Fruit fly (Drosophila melanogaster) whole organism, embryonic: Measurements from ENCODE around the gene CG2021.

Experiments used
- CG10209 ChIP-seq: fragments of 200-800 bp; sonication (Bioruptor generic); optimal IDR thresholded peaks from 3 replicates; lab custom pipeline; 2017; ENCODE audit warnings: missing biosample characterization, mild to moderate bottlenecking, missing genetic modification characterization, missing genetic modification reagents
- CG11093 ChIP-seq: fragments of 200-800 bp; sonication (Bioruptor generic); IDR thresholded peaks from 3 replicates; pipeline ENCODE4 v1.3.6; 2022; ENCODE audit warnings: missing biosample characterization, missing genetic modification characterization
- CG11560 ChIP-seq: fragments of 200-800 bp; sonication (Bioruptor generic); IDR thresholded peaks from 3 replicates; pipeline ENCODE4 v1.3.6; 2022; ENCODE audit warnings: missing biosample characterization, missing genetic modification characterization
- CG12659 ChIP-seq: fragments of 200-800 bp; sonication (Bioruptor generic); optimal IDR thresholded peaks from 3 replicates; lab custom pipeline; 2017; ENCODE audit warnings: mild to moderate bottlenecking, missing biosample characterization, missing genetic modification reagents, missing genetic modification characterization
- CG12942 ChIP-seq: fragments of 200-800 bp; sonication (Bioruptor generic); optimal IDR thresholded peaks from 3 replicates; lab custom pipeline; 2016; ENCODE audit warnings: missing biosample characterization, missing genetic modification characterization
- CG13894 ChIP-seq: fragments of 200-800 bp; sonication (Bioruptor generic); optimal IDR thresholded peaks from 3 replicates; lab custom pipeline; 2018; ENCODE audit warnings: missing biosample characterization, mild to moderate bottlenecking, missing genetic modification characterization, moderate library complexity
- CG1603 ChIP-seq: fragments of 200-800 bp; sonication (Bioruptor generic); optimal IDR thresholded peaks from 2 replicates; lab custom pipeline; 2019; ENCODE audit warnings: missing biosample characterization, mild to moderate bottlenecking, missing genetic modification characterization, moderate library complexity
- CG17568 ChIP-seq: fragments of 200-800 bp; sonication (Bioruptor generic); optimal IDR thresholded peaks from 2 replicates; lab custom pipeline; 2018; ENCODE audit warnings: missing biosample characterization, mild to moderate bottlenecking, missing genetic modification characterization, moderate library complexity
- CG1792 ChIP-seq: fragments of 200-800 bp; sonication (Bioruptor generic); optimal IDR thresholded peaks from 2 replicates; lab custom pipeline; 2016; ENCODE audit warnings: missing biosample characterization, missing genetic modification characterization
- CG2202 ChIP-seq: fragments of 200-800 bp; sonication (Bioruptor generic); optimal IDR thresholded peaks from 2 replicates; lab custom pipeline; 2018; ENCODE audit warnings: missing biosample characterization, mild to moderate bottlenecking, missing genetic modification characterization
- CG2875 ChIP-seq: fragments of 200-800 bp; sonication (Bioruptor generic); optimal IDR thresholded peaks from 2 replicates; lab custom pipeline; 2017; ENCODE audit warnings: missing biosample characterization, mild to moderate bottlenecking, missing genetic modification characterization, missing genetic modification reagents
- CG34376 ChIP-seq: fragments of 200-800 bp; sonication (Bioruptor generic); optimal IDR thresholded peaks from 2 replicates; lab custom pipeline; 2018; ENCODE audit warnings: missing biosample characterization, mild to moderate bottlenecking, missing genetic modification characterization
- CG3726 ChIP-seq: fragments of 200-800 bp; sonication (Bioruptor generic); IDR thresholded peaks from 3 replicates; pipeline ENCODE4, ENCODE4 v1.3.6; 2022; ENCODE audit warnings: missing biosample characterization, missing genetic modification characterization
- CG4282 ChIP-seq: fragments of 200-800 bp; sonication (Bioruptor generic); optimal IDR thresholded peaks from 2 replicates; lab custom pipeline; 2016; ENCODE audit warnings: missing biosample characterization, missing genetic modification characterization
- CG4404 ChIP-seq: fragments of 200-800 bp; sonication (Bioruptor generic); IDR thresholded peaks from 2 replicates; pipeline ENCODE4 v1.3.6; 2022; ENCODE audit warnings: missing biosample characterization, missing genetic modification characterization
- CG4617 ChIP-seq: fragments of 200-800 bp; sonication (Bioruptor generic); optimal IDR thresholded peaks from 3 replicates; lab custom pipeline; 2016; ENCODE audit warnings: missing biosample characterization, missing genetic modification characterization, borderline replicate concordance
- CG5953 ChIP-seq: fragments of 200-800 bp; sonication (Bioruptor generic); IDR thresholded peaks from 2 replicates; pipeline ENCODE4 v1.3.6; 2022; ENCODE audit warnings: missing biosample characterization, missing genetic modification characterization
- CG6765 ChIP-seq: fragments of 200-800 bp; sonication (Bioruptor generic); optimal IDR thresholded peaks from 3 replicates; lab custom pipeline; 2017; ENCODE audit warnings: missing biosample characterization, mild to moderate bottlenecking, missing genetic modification characterization
- CG7372 ChIP-seq: fragments of 200-800 bp; sonication (Bioruptor generic); IDR thresholded peaks from 2 replicates; pipeline ENCODE4 v1.3.6; 2022; ENCODE audit warnings: missing biosample characterization, missing genetic modification characterization
- CG9727 ChIP-seq: fragments of 200-800 bp; sonication (Bioruptor generic); optimal IDR thresholded peaks from 3 replicates; lab custom pipeline; 2017; ENCODE audit warnings: missing biosample characterization, mild to moderate bottlenecking, missing genetic modification characterization
- Dbx ChIP-seq: fragments of 200-800 bp; sonication (Bioruptor generic); IDR thresholded peaks from 3 replicates; pipeline ENCODE4 v1.3.6; 2022; ENCODE audit warnings: missing biosample characterization, missing genetic modification characterization
- Dip3 ChIP-seq: fragments of 200-800 bp; sonication (Bioruptor generic); optimal IDR thresholded peaks from 3 replicates; lab custom pipeline; 2016; ENCODE audit warnings: missing biosample characterization, missing genetic modification characterization
- ERR ChIP-seq: fragments of 200-800 bp; sonication (Bioruptor generic); optimal IDR thresholded peaks from 2 replicates; lab custom pipeline; 2016; ENCODE audit warnings: missing biosample characterization, missing genetic modification characterization
- Fer2 ChIP-seq: fragments of 200-800 bp; sonication (Bioruptor generic); optimal IDR thresholded peaks from 2 replicates; lab custom pipeline; 2018; ENCODE audit warnings: missing biosample characterization, mild to moderate bottlenecking, missing genetic modification characterization, moderate library complexity
- GATAe ChIP-seq: fragments of 200-800 bp; sonication (Bioruptor generic); conservative IDR thresholded peaks from 2 replicates; pipeline ENCODE4 v1.3.6; 2022; ENCODE audit warnings: missing biosample characterization, missing genetic modification characterization
- HLH54F ChIP-seq: fragments of 200-800 bp; sonication (Bioruptor generic); optimal IDR thresholded peaks from 3 replicates; lab custom pipeline; 2016; ENCODE audit warnings: missing biosample characterization, missing genetic modification characterization
- HmgD ChIP-seq: fragments of 200-800 bp; sonication (Bioruptor generic); optimal IDR thresholded peaks from 3 replicates; lab custom pipeline; 2016; ENCODE audit warnings: missing biosample characterization, missing genetic modification characterization
- Myb ChIP-seq: fragments of 200-800 bp; sonication (Bioruptor generic); optimal IDR thresholded peaks from 2 replicates; lab custom pipeline; 2016; ENCODE audit warnings: missing biosample characterization, missing genetic modification characterization
- NK7.1 ChIP-seq: fragments of 200-800 bp; sonication (Bioruptor generic); optimal IDR thresholded peaks from 3 replicates; lab custom pipeline; 2016; ENCODE audit warnings: missing biosample characterization, missing genetic modification characterization
- Nf-YA ChIP-seq: fragments of 200-800 bp; sonication (Bioruptor generic); IDR thresholded peaks from 2 replicates; pipeline ENCODE4 v1.3.6; 2022; ENCODE audit warnings: missing biosample characterization, missing genetic modification characterization
- Opbp ChIP-seq: fragments of 200-800 bp; sonication (Bioruptor generic); IDR thresholded peaks from 3 replicates; pipeline ENCODE4 v1.3.6; 2022; ENCODE audit warnings: missing biosample characterization, missing genetic modification characterization; ENCODE audit not compliant: partially characterized antibody
- Spps ChIP-seq: fragments of 200-800 bp; sonication (Bioruptor generic); optimal IDR thresholded peaks from 2 replicates; lab custom pipeline; 2018; ENCODE audit warnings: missing biosample characterization, mild to moderate bottlenecking, missing genetic modification characterization
- Stat92E ChIP-seq, 3 experiments: fragments of >200 bp in 2 of 3; fragments of 200-800 bp in 1 of 3; sonication (Bioruptor generic) in 1 of 3; optimal IDR thresholded peaks; 2 replicates each; lab custom pipeline; 2017 to 2019; ENCODE audit warnings: missing biosample characterization in 3 of 3, missing genetic modification characterization in 3 of 3, mild to moderate bottlenecking in 1 of 3, moderate library complexity in 1 of 3
- dan ChIP-seq: fragments of 200-800 bp; sonication (Bioruptor generic); IDR thresholded peaks from 2 replicates; pipeline ENCODE4 v1.3.6; 2022; ENCODE audit warnings: missing biosample characterization, missing genetic modification characterization
- fd3F ChIP-seq: fragments of 200-800 bp; sonication (Bioruptor generic); optimal IDR thresholded peaks from 2 replicates; lab custom pipeline; 2018; ENCODE audit warnings: missing biosample characterization, mild to moderate bottlenecking, missing genetic modification characterization, moderate library complexity
- fu2 ChIP-seq: fragments of 200-800 bp; sonication (Bioruptor generic); optimal IDR thresholded peaks from 2 replicates; lab custom pipeline; 2016; ENCODE audit warnings: missing biosample characterization, missing genetic modification characterization
- gsb-n ChIP-seq: fragments of 200-800 bp; sonication (Bioruptor generic); optimal IDR thresholded peaks from 3 replicates; lab custom pipeline; 2018; ENCODE audit warnings: missing biosample characterization, mild to moderate bottlenecking, missing genetic modification characterization
- jigr1 ChIP-seq: fragments of 200-800 bp; sonication (Bioruptor generic); IDR thresholded peaks from 3 replicates; pipeline ENCODE4 v1.3.6; 2022; ENCODE audit warnings: missing biosample characterization, missing genetic modification characterization
- kni ChIP-seq: fragments of 200-800 bp; sonication (Bioruptor generic); optimal IDR thresholded peaks from 3 replicates; lab custom pipeline; 2017; ENCODE audit warnings: mild to moderate bottlenecking, missing biosample characterization, missing genetic modification reagents, missing genetic modification characterization
- pan ChIP-seq, 4 experiments: fragments of >200 bp in 3 of 4; fragments of 200-800 bp in 1 of 4; sonication (Bioruptor generic) in 1 of 4; optimal IDR thresholded peaks in 3 of 4; IDR thresholded peaks in 1 of 4; 2 replicates each; pipeline versions ENCODE4 v1.3.6 to Lab custom; 2017 to 2022; ENCODE audit warnings: missing biosample characterization in 2 of 4, missing genetic modification characterization in 2 of 4, mixed read lengths in 1 of 4
- ro ChIP-seq: fragments of 200-800 bp; sonication (Bioruptor generic); IDR thresholded peaks from 2 replicates; pipeline ENCODE4 v1.3.6; 2022; ENCODE audit warnings: missing biosample characterization, missing genetic modification characterization
- run ChIP-seq: fragments of 200-800 bp; sonication (Bioruptor generic); optimal IDR thresholded peaks from 3 replicates; lab custom pipeline; 2018; ENCODE audit warnings: missing biosample characterization, mild to moderate bottlenecking, missing genetic modification characterization
- schlank ChIP-seq: fragments of 200-800 bp; sonication (Bioruptor generic); optimal IDR thresholded peaks from 2 replicates; lab custom pipeline; 2018; ENCODE audit warnings: missing biosample characterization, mild to moderate bottlenecking, missing genetic modification characterization
- shn ChIP-seq: fragments of 200-800 bp; sonication (Bioruptor generic); optimal IDR thresholded peaks from 3 replicates; lab custom pipeline; 2016; ENCODE audit warnings: missing biosample characterization, missing genetic modification characterization
- sima ChIP-seq: fragments of 200-800 bp; sonication (Bioruptor generic); optimal IDR thresholded peaks from 2 replicates; lab custom pipeline; 2016; ENCODE audit warnings: missing biosample characterization, missing genetic modification characterization
- stc ChIP-seq: fragments of 200-800 bp; sonication (Bioruptor generic); IDR thresholded peaks from 2 replicates; pipeline ENCODE4 v1.3.6; 2022; ENCODE audit warnings: missing biosample characterization, missing genetic modification characterization
- wdn ChIP-seq: fragments of 200-800 bp; sonication (Bioruptor generic); IDR thresholded peaks from 2 replicates; pipeline ENCODE4 v1.3.6; 2022; ENCODE audit warnings: missing biosample characterization, missing genetic modification characterization
- wor ChIP-seq: fragments of 200-800 bp; sonication (Bioruptor generic); IDR thresholded peaks from 2 replicates; pipeline ENCODE4 v1.3.6; 2022; ENCODE audit warnings: missing biosample characterization, missing genetic modification characterization
- yki ChIP-seq: fragments of >200 bp; optimal IDR thresholded peaks from 3 replicates; lab custom pipeline; 2018

The CG2021 gene

dm6 chr3L:1738375-1739328, 38.6 kb downstream of the CG2021 start, which contains the start of gene Gk2:
Gk2 (plus strand) TSS chr3L:1738407.
- TF ChIP-seq schlank (tag; lab: Kevin White, UChicago) (no peak), Myb (GFP tag; lab: Kevin White, UChicago) (peak; percentile 58), shn (GFP tag; lab: Kevin White, UChicago) (no peak), CG3726 (no peak), CG10209 (GFP tag; lab: Kevin White, UChicago) (no peak), jigr1 (no peak), pan (optimal IDR thresholded peaks at IDR 0.05; lab: Kevin White, UChicago) (no peak), pan (GFP tag; optimal IDR thresholded peaks at IDR 0.05 in 1 of 2, IDR thresholded peaks at IDR 0.05 in 1 of 2) (no peak), CG12942 (GFP tag; lab: Kevin White, UChicago) (no peak), CG13894 (tag; lab: Kevin White, UChicago) (peak; percentile 23), kni (GFP tag; lab: Kevin White, UChicago) (no peak), CG1792 (GFP tag; lab: Kevin White, UChicago) (no peak), CG17568 (no peak), CG1603 (tag; lab: Kevin White, UChicago) (peak; percentile 69), Spps (tag; lab: Kevin White, UChicago) (no peak), CG4282 (GFP tag; lab: Kevin White, UChicago) (no peak), run (no peak), CG4404 (GFP tag; lab: Robert Waterston, UW) (no peak), CG9727 (GFP tag; lab: Kevin White, UChicago) (no peak), yki (lab: Kevin White, UChicago) (no peak), Nf-YA (GFP tag; lab: Robert Waterston, UW) (no peak), NK7.1 (GFP tag; lab: Kevin White, UChicago) (no peak), wor (GFP tag; lab: Robert Waterston, UW) (no peak), Dip3 (GFP tag; lab: Kevin White, UChicago) (no peak), CG4617 (GFP tag; lab: Kevin White, UChicago) (peak; percentile 21), fu2 (no peak), Opbp (GFP tag; lab: Robert Waterston, UW) (0 out of 3 replicates have a peak, but pooled peaks have one; percentile 47), CG2202 (tag; lab: Kevin White, UChicago) (no peak), sima (no peak), CG5953 (GFP tag; lab: Robert Waterston, UW) (no peak), CG11560 (tag; lab: Robert Waterston, UW) (peak; percentile 70; the same call in 2 of the 3 replicates), Fer2 (no peak), ERR (GFP tag; lab: Kevin White, UChicago) (no peak), dan (GFP tag; lab: Robert Waterston, UW) (no peak), gsb-n (no peak), Stat92E (GFP tag; optimal IDR thresholded peaks at IDR 0.05; lab: Kevin White, UChicago) (no peak), ro (GFP tag; lab: Robert Waterston, UW) (no peak), stc (GFP tag; lab: Robert Waterston, UW) (no peak), wdn (GFP tag; lab: Robert Waterston, UW) (no peak), HLH54F (GFP tag; lab: Kevin White, UChicago) (no peak), CG2875 (no peak), CG11093 (no peak), HmgD (GFP tag; lab: Kevin White, UChicago) (no peak), CG12659 (GFP tag; lab: Kevin White, UChicago) (peak; percentile 13), CG34376 (GFP tag; lab: Kevin White, UChicago) (no peak), CG6765 (GFP tag; lab: Kevin White, UChicago) (no peak), GATAe (GFP tag; lab: Robert Waterston, UW) (no peak), fd3F (GFP tag; lab: Kevin White, UChicago) (no peak), CG7372 (GFP tag; lab: Robert Waterston, UW) (no peak), Dbx (GFP tag; lab: Robert Waterston, UW) (no peak)
